Worm (Caenorhabditis elegans) whole organism, young adult: Measurements from ENCODE around the gene C23F12.9.

Source experiments
- B0336.3 ChIP-seq: fragments of 200-800 bp; sonication (Bioruptor generic); IDR thresholded peaks from 2 replicates; pipeline ENCODE4 v1.3.6; 2022; ENCODE audit warnings: missing genetic modification characterization, missing compliant biosample characterization
- F37B4.10 ChIP-seq: fragments of 200-800 bp; sonication (Bioruptor generic); IDR thresholded peaks from 2 replicates; pipeline ENCODE4 v1.3.6; 2022; ENCODE audit warnings: missing genetic modification characterization, missing compliant biosample characterization
- ama-1 ChIP-seq, 3 experiments: fragments of 150-350 bp in 1 of 3; sonication (generic microtip) in 2 of 3; optimal IDR thresholded peaks; 2 replicates each; lab custom pipeline; 2014 to 2018; ENCODE audit warnings: missing biosample characterization in 2 of 3, missing genetic modification characterization in 2 of 3, missing genetic modification reagents in 2 of 3
- athp-1 ChIP-seq: sonication (generic microtip); optimal IDR thresholded peaks from 2 replicates; lab custom pipeline; 2017; ENCODE audit warnings: mild to moderate bottlenecking, missing genetic modification characterization, missing compliant biosample characterization
- ceh-27 ChIP-seq: fragments of 200-800 bp; sonication (Bioruptor generic); optimal IDR thresholded peaks from 2 replicates; lab custom pipeline; 2018; ENCODE audit warnings: mild to moderate bottlenecking, missing genetic modification characterization, moderate library complexity, missing compliant biosample characterization
- dox-1 ChIP-seq: fragments of 200-800 bp; sonication (Bioruptor generic); IDR thresholded peaks from 2 replicates; pipeline ENCODE4 v1.3.6; 2022; ENCODE audit warnings: missing genetic modification reagents, missing genetic modification characterization, missing compliant biosample characterization
- hrde-1 ChIP-seq: sonication (generic microtip); optimal IDR thresholded peaks from 2 replicates; lab custom pipeline; 2016; ENCODE audit warnings: missing genetic modification characterization, mild to moderate bottlenecking, missing compliant biosample characterization, moderate library complexity, missing genotype, missing genetic modification reagents, borderline replicate concordance
- lin-54 ChIP-seq: fragments of 200-800 bp; sonication (Bioruptor generic); optimal IDR thresholded peaks from 2 replicates; lab custom pipeline; 2018; ENCODE audit warnings: mild to moderate bottlenecking, missing genetic modification characterization, missing compliant biosample characterization
- lir-1 ChIP-seq: fragments of 200-800 bp; sonication (Bioruptor generic); conservative IDR thresholded peaks from 2 replicates; pipeline ENCODE4 v1.3.6; 2022; ENCODE audit warnings: missing genetic modification reagents, missing genetic modification characterization, missing compliant biosample characterization
- madf-6 ChIP-seq: fragments of 200-800 bp; sonication (Bioruptor generic); IDR thresholded peaks from 2 replicates; pipeline ENCODE4 v1.3.6; 2022; ENCODE audit warnings: missing genetic modification reagents, missing genetic modification characterization, missing compliant biosample characterization
- nhr-27 ChIP-seq: fragments of 200-800 bp; sonication (Bioruptor generic); optimal IDR thresholded peaks from 2 replicates; lab custom pipeline; 2018; ENCODE audit warnings: mild to moderate bottlenecking, missing genetic modification characterization, moderate library complexity, missing compliant biosample characterization
- pha-4 ChIP-seq: fragments of 150-350 bp; sonication (generic microtip); optimal IDR thresholded peaks from 2 replicates; lab custom pipeline; 2014; ENCODE audit warnings: missing biosample characterization, missing genetic modification reagents, missing genetic modification characterization
- tlf-1 ChIP-seq: fragments of 200-800 bp; sonication (Bioruptor generic); optimal IDR thresholded peaks from 2 replicates; lab custom pipeline; 2018; ENCODE audit warnings: mild to moderate bottlenecking, missing genetic modification characterization, missing compliant biosample characterization
- unc-62 ChIP-seq: fragments of 150-350 bp; optimal IDR thresholded peaks from 2 replicates; lab custom pipeline; 2014; ENCODE audit warnings: missing biosample characterization, missing genetic modification reagents, missing genetic modification characterization

ce11 chrX:9410747-9411146 is 16.9 kb downstream of the C23F12.9 start:
- no peak for TF ChIP-seq lin-54 (GFP tag; lab: Kevin White, UChicago)
- TF ChIP-seq tlf-1, result no peak
- no peak for TF ChIP-seq ama-1 (optimal IDR thresholded peaks at IDR 0.05; lab: Kevin White, UChicago)
- TF ChIP-seq ama-1 (GFP tag; optimal IDR thresholded peaks at IDR 0.05; lab: Kevin White, UChicago), result no peak
- no peak for TF ChIP-seq lir-1
- no peak for TF ChIP-seq madf-6 (GFP tag; lab: Robert Waterston, UW)
- no peak for TF ChIP-seq pha-4 (tag; lab: Kevin White, UChicago)
- TF ChIP-seq F37B4.10 (GFP tag; lab: Robert Waterston, UW), result no peak
- no peak for TF ChIP-seq hrde-1 (tag; lab: Kevin White, UChicago)
- no peak for TF ChIP-seq dox-1
- no peak for TF ChIP-seq athp-1 (tag; lab: Kevin White, UChicago)
- no peak for TF ChIP-seq nhr-27 (tag; lab: Kevin White, UChicago)
- no peak for TF ChIP-seq B0336.3 (GFP tag; lab: Robert Waterston, UW)
- TF ChIP-seq unc-62 (GFP tag; lab: Kevin White, UChicago), result no peak
- no peak for TF ChIP-seq ceh-27
